Worm (Caenorhabditis elegans) whole organism, midembryonic: ENCODE results near the gene F43G6.7.

ENCODE experiments used
- cog-1 ChIP-seq: sonication (generic microtip); optimal IDR thresholded peaks from 2 replicates; lab custom pipeline; 2016; ENCODE audit warnings: missing genetic modification characterization, missing compliant biosample characterization
- flt-1 ChIP-seq: fragments of 200-800 bp; sonication (Bioruptor generic); IDR thresholded peaks from 2 replicates; pipeline ENCODE4 v1.3.6; 2022; ENCODE audit warnings: missing genetic modification characterization, missing compliant biosample characterization
- ztf-23 ChIP-seq: fragments of 200-800 bp; sonication (Bioruptor generic); IDR thresholded peaks from 2 replicates; pipeline ENCODE4 v1.3.6; 2022; ENCODE audit warnings: missing genetic modification reagents, missing genetic modification characterization, missing compliant biosample characterization

DNA sequence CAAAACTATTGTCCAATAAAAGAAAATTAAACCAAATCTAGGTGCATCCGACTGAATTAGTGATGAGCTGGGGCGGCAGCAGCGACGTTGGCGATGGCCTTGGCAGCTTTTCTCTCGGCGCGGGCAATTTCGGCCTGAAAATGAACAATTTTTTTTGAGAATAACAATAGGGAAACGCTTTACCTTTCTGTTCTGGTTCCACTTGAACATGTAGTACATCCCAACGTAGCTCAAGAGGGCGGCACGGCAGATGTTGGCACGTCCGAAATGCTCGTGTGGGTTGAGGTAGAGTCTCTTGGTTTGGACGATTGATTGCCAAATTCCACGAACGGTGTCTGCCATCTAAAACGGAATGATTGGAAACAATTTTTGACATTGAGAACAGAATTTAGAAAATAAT lies 36.4 kb upstream of the F43G6.7 start, which contains the start of gene F44E5.1:
- TF ChIP-seq ztf-23 (GFP tag; lab: Robert Waterston, UW) (no peak), cog-1 (tag; lab: Kevin White, UChicago) (no peak), flt-1 (GFP tag; lab: Robert Waterston, UW) (no peak)
